Worm (Caenorhabditis elegans) whole organism, mixed stage, embryonic: Measurements from ENCODE around the gene jmjd-1.2.

Experiments
- M03D4.4 ChIP-seq: sonication (generic microtip); optimal IDR thresholded peaks from 2 replicates; lab custom pipeline; 2017; ENCODE audit warnings: mild to moderate bottlenecking, missing genetic modification characterization, missing compliant biosample characterization
- bed-3 ChIP-seq: fragments of 200-800 bp; sonication (Bioruptor generic); optimal IDR thresholded peaks from 3 replicates; lab custom pipeline; 2018; ENCODE audit warnings: mild to moderate bottlenecking, missing genetic modification characterization, moderate library complexity, missing compliant biosample characterization
- blmp-1 ChIP-seq: fragments of 150-350 bp; optimal IDR thresholded peaks from 2 replicates; lab custom pipeline; 2014; ENCODE audit warnings: missing biosample characterization, missing genetic modification characterization
- ceh-39 ChIP-seq: fragments of 150-350 bp; optimal IDR thresholded peaks from 2 replicates; lab custom pipeline; 2014; ENCODE audit warnings: missing biosample characterization, missing genetic modification characterization
- ceh-43 ChIP-seq: fragments of 200-800 bp; sonication (Bioruptor generic); optimal IDR thresholded peaks from 2 replicates; lab custom pipeline; 2018; ENCODE audit warnings: mild to moderate bottlenecking, missing genetic modification characterization, moderate library complexity, missing compliant biosample characterization
- ceh-83 ChIP-seq: fragments of 200-800 bp; sonication (Bioruptor generic); optimal IDR thresholded peaks from 2 replicates; lab custom pipeline; 2018; ENCODE audit warnings: mild to moderate bottlenecking, missing genetic modification characterization, missing compliant biosample characterization
- ces-1 ChIP-seq: fragments of 150-350 bp; optimal IDR thresholded peaks from 2 replicates; lab custom pipeline; 2014; ENCODE audit warnings: missing biosample characterization, missing genetic modification reagents, missing genetic modification characterization
- cnd-1 ChIP-seq: fragments of 200-800 bp; sonication (Bioruptor generic); optimal IDR thresholded peaks from 2 replicates; lab custom pipeline; 2018; ENCODE audit warnings: mild to moderate bottlenecking, missing genetic modification characterization, missing compliant biosample characterization
- drap-1 ChIP-seq: fragments of 200-800 bp; sonication (Bioruptor generic); optimal IDR thresholded peaks from 3 replicates; lab custom pipeline; 2018; ENCODE audit warnings: mild to moderate bottlenecking, missing genetic modification characterization, missing compliant biosample characterization
- elt-1 ChIP-seq: sonication (generic microtip); optimal IDR thresholded peaks from 2 replicates; lab custom pipeline; 2017; ENCODE audit warnings: missing genetic modification characterization, mild to moderate bottlenecking, missing compliant biosample characterization, antibody characterized with exemption, moderate library complexity, borderline replicate concordance; ENCODE audit not compliant: insufficient read depth
- flh-1 ChIP-seq: fragments of 200-800 bp; sonication (Bioruptor generic); optimal IDR thresholded peaks from 2 replicates; lab custom pipeline; 2018; ENCODE audit warnings: mild to moderate bottlenecking, missing genetic modification characterization, moderate library complexity, missing compliant biosample characterization
- ham-2 ChIP-seq: fragments of 200-800 bp; sonication (Bioruptor generic); optimal IDR thresholded peaks from 2 replicates; lab custom pipeline; 2018; ENCODE audit warnings: mild to moderate bottlenecking, missing genetic modification characterization, missing compliant biosample characterization
- hlh-1 ChIP-seq: fragments of 150-350 bp; optimal IDR thresholded peaks from 2 replicates; lab custom pipeline; 2014; ENCODE audit warnings: missing biosample characterization, missing genetic modification reagents, missing genetic modification characterization
- lin-13 ChIP-seq: fragments of 150-350 bp; optimal IDR thresholded peaks from 2 replicates; lab custom pipeline; 2014; ENCODE audit warnings: missing biosample characterization, missing genetic modification characterization
- lin-32 ChIP-seq: fragments of 200-800 bp; sonication (Bioruptor generic); optimal IDR thresholded peaks from 2 replicates; lab custom pipeline; 2018; ENCODE audit warnings: mild to moderate bottlenecking, missing genetic modification characterization, missing compliant biosample characterization
- lsy-2 ChIP-seq: fragments of 150-350 bp; optimal IDR thresholded peaks from 2 replicates; lab custom pipeline; 2014; ENCODE audit warnings: missing biosample characterization, missing genetic modification characterization
- mab-5 ChIP-seq: fragments of 150-350 bp; optimal IDR thresholded peaks from 2 replicates; lab custom pipeline; 2014; ENCODE audit warnings: missing biosample characterization, missing genetic modification characterization
- mep-1 ChIP-seq: fragments of 150-350 bp; optimal IDR thresholded peaks from 2 replicates; lab custom pipeline; 2017; ENCODE audit warnings: missing biosample characterization, missing genetic modification reagents, missing genetic modification characterization, inconsistent platforms
- mls-2 ChIP-seq: sonication (generic microtip); optimal IDR thresholded peaks from 2 replicates; lab custom pipeline; 2016; ENCODE audit warnings: mild to moderate bottlenecking, missing genetic modification characterization, moderate library complexity, missing compliant biosample characterization
- nhr-12 ChIP-seq: fragments of 150-350 bp; optimal IDR thresholded peaks from 2 replicates; lab custom pipeline; 2014; ENCODE audit warnings: missing biosample characterization, missing genetic modification characterization
- nhr-2 ChIP-seq: fragments of 150-350 bp; optimal IDR thresholded peaks from 2 replicates; lab custom pipeline; 2014; ENCODE audit warnings: missing biosample characterization, missing genetic modification characterization
- nhr-237 ChIP-seq: fragments of 150-350 bp; optimal IDR thresholded peaks from 2 replicates; lab custom pipeline; 2014; ENCODE audit warnings: missing biosample characterization, missing genetic modification characterization
- nhr-76 ChIP-seq: sonication (generic microtip); optimal IDR thresholded peaks from 2 replicates; lab custom pipeline; 2017; ENCODE audit warnings: missing biosample characterization, missing genetic modification characterization
- pha-4 ChIP-seq: fragments of 150-350 bp; optimal IDR thresholded peaks from 2 replicates; lab custom pipeline; 2018; ENCODE audit warnings: missing biosample characterization, missing genetic modification reagents, missing genetic modification characterization
- sem-2 ChIP-seq: fragments of 200-800 bp; sonication (Bioruptor generic); optimal IDR thresholded peaks from 2 replicates; lab custom pipeline; 2018; ENCODE audit warnings: mild to moderate bottlenecking, missing genetic modification characterization, missing compliant biosample characterization
- snpc-4 ChIP-seq: fragments of 150-350 bp; optimal IDR thresholded peaks from 2 replicates; lab custom pipeline; 2014; ENCODE audit warnings: missing biosample characterization, missing genetic modification characterization
- sptf-1 ChIP-seq: sonication (generic microtip); optimal IDR thresholded peaks from 2 replicates; lab custom pipeline; 2017; ENCODE audit warnings: mild to moderate bottlenecking, missing genetic modification characterization, moderate library complexity, missing compliant biosample characterization
- tbx-8 ChIP-seq: fragments of 200-800 bp; sonication (Bioruptor generic); optimal IDR thresholded peaks from 2 replicates; lab custom pipeline; 2018; ENCODE audit warnings: mild to moderate bottlenecking, missing genetic modification characterization, moderate library complexity, missing compliant biosample characterization
- unc-120 ChIP-seq: sonication (generic microtip); optimal IDR thresholded peaks from 2 replicates; lab custom pipeline; 2017; ENCODE audit warnings: missing genetic modification characterization, missing compliant biosample characterization; ENCODE audit not compliant: poor library complexity, severe bottlenecking
- unc-62 ChIP-seq: fragments of 150-350 bp; optimal IDR thresholded peaks from 2 replicates; lab custom pipeline; 2014; ENCODE audit warnings: missing biosample characterization, missing genetic modification reagents, missing genetic modification characterization
- zip-8 ChIP-seq: fragments of 150-350 bp; optimal IDR thresholded peaks from 2 replicates; lab custom pipeline; 2014; ENCODE audit warnings: missing biosample characterization, missing genetic modification characterization
- ztf-11 ChIP-seq: fragments of 150-350 bp; optimal IDR thresholded peaks from 2 replicates; lab custom pipeline; 2014; ENCODE audit warnings: missing biosample characterization, missing genetic modification characterization

jmjd-1.2 gene

DNA sequence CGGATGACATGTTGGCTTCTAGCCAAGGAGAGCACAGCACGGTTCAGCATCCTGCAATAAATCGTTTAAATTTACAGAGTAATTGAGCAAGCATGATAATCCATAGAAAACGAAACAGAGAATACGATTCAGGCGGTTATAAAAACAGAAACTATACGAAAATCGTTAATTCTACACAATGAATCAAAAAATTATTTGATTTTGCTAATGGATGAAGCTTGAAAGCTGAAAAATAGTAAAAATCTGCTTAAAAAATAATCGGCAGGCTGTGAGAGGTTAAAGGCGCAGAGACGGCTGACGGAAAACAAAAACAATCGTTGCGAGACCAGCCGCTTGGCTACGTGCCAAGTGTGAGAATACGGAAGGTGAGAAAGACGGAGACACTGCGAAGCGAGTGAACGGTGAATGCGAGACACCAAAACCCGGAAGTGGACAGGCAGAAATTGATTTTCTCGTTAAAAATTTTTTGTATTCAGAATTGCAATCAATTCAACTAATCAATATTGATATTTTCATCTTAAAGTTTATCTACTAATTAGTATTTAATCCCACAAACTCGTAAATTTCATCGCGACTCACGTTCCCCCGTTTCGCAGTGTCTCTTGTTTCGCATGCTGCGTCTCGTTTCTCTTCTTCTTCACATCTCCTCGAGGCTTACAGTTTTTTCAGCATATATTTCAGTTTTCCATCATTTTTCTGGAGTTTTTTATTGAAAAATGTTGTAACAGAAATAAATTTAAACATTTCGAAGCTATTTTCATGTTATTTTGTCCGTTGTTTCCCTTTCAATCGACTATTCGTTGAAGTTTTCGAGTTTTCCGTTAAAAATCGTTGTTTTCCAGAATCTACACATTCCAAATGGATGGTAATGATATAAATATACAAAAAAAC lies at the start of gene jmjd-1.2, which contains the start of gene F29B9.11:
Gene jmjd-1.2 (plus strand): TSS at position 841 of the 891 bp plus-strand sequence.
Gene F29B9.11 (minus strand): TSS at position 51 of the 891 bp plus-strand sequence.
- TF ChIP-seq sem-2 (peak; percentile 48), nhr-12 (no peak), nhr-2 (no peak), drap-1 (GFP tag; lab: Kevin White, UChicago) (peak; percentile 77), bed-3 (GFP tag; lab: Kevin White, UChicago) (peak; percentile 47), ceh-39 (tag; lab: Kevin White, UChicago) (peak; percentile 34), tbx-8 (GFP tag; lab: Kevin White, UChicago) (peak; percentile 57), snpc-4 (tag; lab: Kevin White, UChicago) (no peak), lin-13 (peak; percentile 75), mls-2 (peak; percentile 77), ceh-83 (GFP tag; lab: Kevin White, UChicago) (peak; percentile 60), mep-1 (tag; lab: Kevin White, UChicago) (peak; percentile 77), ces-1 (GFP tag; lab: Kevin White, UChicago) (peak; percentile 70), mab-5 (tag; lab: Kevin White, UChicago) (no peak), ceh-43 (GFP tag; lab: Kevin White, UChicago) (peak; percentile 5), nhr-237 (tag; lab: Kevin White, UChicago) (peak; percentile 89), hlh-1 (tag; lab: Kevin White, UChicago) (peak; percentile 22), sptf-1 (tag; lab: Kevin White, UChicago) (peak; percentile 80), unc-120 (tag; lab: Kevin White, UChicago) (peak; percentile 30), lin-32 (GFP tag; lab: Kevin White, UChicago) (peak; percentile 55), blmp-1 (tag; lab: Kevin White, UChicago) (no peak), M03D4.4 (tag; lab: Kevin White, UChicago) (no peak), unc-62 (GFP tag; lab: Kevin White, UChicago) (no peak), ham-2 (peak; percentile 61), lsy-2 (peak; percentile 68), ztf-11 (tag; lab: Kevin White, UChicago) (no peak), cnd-1 (tag; lab: Kevin White, UChicago) (peak; percentile 75), pha-4 (tag; lab: Kevin White, UChicago) (peak; percentile 28)

ce11 chrIV:4611740-4612139 lies 49.1 kb upstream of the jmjd-1.2 start:
- TF ChIP-seq ztf-11 (tag; lab: Kevin White, UChicago), result no peak

DNA sequence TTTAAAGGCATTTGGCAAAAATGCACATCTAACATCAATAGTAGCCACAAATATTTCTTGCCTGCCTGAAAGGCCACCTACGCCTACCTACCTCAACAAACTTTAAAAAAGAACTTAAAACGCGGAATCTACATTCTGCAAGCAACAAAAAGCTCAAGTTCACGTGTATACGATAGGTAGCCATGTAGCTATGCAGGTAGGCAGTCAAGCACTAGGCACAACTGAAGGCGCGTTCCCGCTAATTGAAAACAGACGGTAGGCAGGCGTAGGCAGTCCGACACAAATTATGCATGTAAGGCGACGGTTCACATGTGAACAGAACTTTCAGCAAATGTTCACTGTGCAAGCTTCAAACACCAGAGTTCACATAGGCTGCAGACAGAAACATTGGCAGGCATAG lies 48.2 kb upstream of the jmjd-1.2 start:
- TF ChIP-seq unc-62 (GFP tag; lab: Kevin White, UChicago) (no peak), hlh-1 (tag; lab: Kevin White, UChicago) (no peak), tbx-8 (GFP tag; lab: Kevin White, UChicago) (no peak), ceh-83 (GFP tag; lab: Kevin White, UChicago) (no peak), blmp-1 (tag; lab: Kevin White, UChicago) (no peak), lin-32 (GFP tag; lab: Kevin White, UChicago) (no peak), flh-1 (GFP tag; lab: Kevin White, UChicago) (no peak), nhr-237 (tag; lab: Kevin White, UChicago) (no peak), elt-1 (no peak), snpc-4 (tag; lab: Kevin White, UChicago) (no peak)

DNA sequence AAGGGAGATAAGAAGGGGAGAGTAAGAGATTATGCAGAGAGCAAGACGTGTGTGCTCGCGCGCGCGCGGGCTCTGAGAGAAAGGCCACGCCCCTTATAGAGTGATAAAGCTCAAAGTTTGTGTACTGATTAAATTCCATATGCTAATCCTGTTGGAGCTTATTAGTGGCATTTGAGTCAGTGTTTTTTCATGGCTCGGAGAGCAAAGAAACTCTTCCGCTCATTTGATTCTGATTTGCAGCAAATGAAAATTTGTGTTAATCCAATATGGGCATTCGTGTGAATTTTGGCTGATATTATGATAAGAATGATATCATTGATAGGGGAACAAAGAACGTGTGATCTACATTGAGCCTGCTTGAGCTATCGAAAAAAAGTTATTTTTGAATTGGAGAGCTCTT lies 47.3 kb upstream of the jmjd-1.2 start:
- TF ChIP-seq nhr-2 (no peak), zip-8 (tag; lab: Kevin White, UChicago) (no peak), ceh-39 (tag; lab: Kevin White, UChicago) (no peak), hlh-1 (tag; lab: Kevin White, UChicago) (no peak), blmp-1 (tag; lab: Kevin White, UChicago) (no peak), sem-2 (no peak), M03D4.4 (tag; lab: Kevin White, UChicago) (no peak), sptf-1 (tag; lab: Kevin White, UChicago) (no peak), ztf-11 (tag; lab: Kevin White, UChicago) (no peak), mab-5 (tag; lab: Kevin White, UChicago) (no peak), unc-120 (tag; lab: Kevin White, UChicago) (no peak), drap-1 (GFP tag; lab: Kevin White, UChicago) (no peak), cnd-1 (tag; lab: Kevin White, UChicago) (no peak), nhr-76 (tag; lab: Kevin White, UChicago) (no peak), ham-2 (no peak), lin-13 (no peak)
